Fruit fly (Drosophila melanogaster) whole organism, embryonic: Measurements from ENCODE around the gene CG14535.

ENCODE experiments used
- Antp ChIP-seq: fragments of 200-800 bp; sonication (Bioruptor generic); optimal IDR thresholded peaks from 3 replicates; lab custom pipeline; 2016; ENCODE audit warnings: missing biosample characterization, missing genetic modification characterization
- Asciz ChIP-seq: fragments of 200-800 bp; sonication (Bioruptor generic); optimal IDR thresholded peaks from 2 replicates; lab custom pipeline; 2017; ENCODE audit warnings: missing biosample characterization, mild to moderate bottlenecking, missing genetic modification characterization, missing genetic modification reagents
- CG10147 ChIP-seq: fragments of 200-800 bp; sonication (Bioruptor generic); optimal IDR thresholded peaks from 2 replicates; lab custom pipeline; 2019; ENCODE audit warnings: missing biosample characterization, mild to moderate bottlenecking, missing genetic modification characterization, moderate library complexity
- CG11247 ChIP-seq: fragments of 200-800 bp; sonication (Bioruptor generic); IDR thresholded peaks from 2 replicates; pipeline ENCODE4 v1.3.6; 2022; ENCODE audit warnings: missing biosample characterization, missing genetic modification characterization
- CG13624 ChIP-seq: fragments of 200-800 bp; sonication (Bioruptor generic); optimal IDR thresholded peaks from 2 replicates; lab custom pipeline; 2016; ENCODE audit warnings: missing biosample characterization, missing genetic modification characterization
- CG14965 ChIP-seq: fragments of 200-800 bp; sonication (Bioruptor generic); optimal IDR thresholded peaks from 2 replicates; lab custom pipeline; 2016; ENCODE audit warnings: missing biosample characterization, missing genetic modification characterization, borderline replicate concordance
- CG15479 ChIP-seq: fragments of 200-800 bp; sonication (Bioruptor generic); optimal IDR thresholded peaks from 3 replicates; lab custom pipeline; 2019; ENCODE audit warnings: missing biosample characterization, mild to moderate bottlenecking, missing genetic modification characterization, moderate library complexity
- CG15514 ChIP-seq: fragments of 200-800 bp; sonication (Bioruptor generic); optimal IDR thresholded peaks from 3 replicates; lab custom pipeline; 2017; ENCODE audit warnings: missing biosample characterization, missing genetic modification characterization, mild to moderate bottlenecking, moderate library complexity, missing genetic modification reagents
- CG17385 ChIP-seq: fragments of 200-800 bp; sonication (Bioruptor generic); optimal IDR thresholded peaks from 3 replicates; lab custom pipeline; 2018; ENCODE audit warnings: missing biosample characterization, mild to moderate bottlenecking, missing genetic modification characterization
- CG18476 ChIP-seq: fragments of 200-800 bp; sonication (Bioruptor generic); optimal IDR thresholded peaks from 2 replicates; lab custom pipeline; 2016; ENCODE audit warnings: missing biosample characterization, mild to moderate bottlenecking, missing genetic modification characterization
- CG31388 ChIP-seq: fragments of 200-800 bp; sonication (Bioruptor generic); optimal IDR thresholded peaks from 2 replicates; lab custom pipeline; 2016; ENCODE audit warnings: missing biosample characterization, missing genetic modification characterization
- CG4617 ChIP-seq: fragments of 200-800 bp; sonication (Bioruptor generic); optimal IDR thresholded peaks from 3 replicates; lab custom pipeline; 2016; ENCODE audit warnings: missing biosample characterization, missing genetic modification characterization, borderline replicate concordance
- CG4707 ChIP-seq: fragments of 200-800 bp; sonication (Bioruptor generic); optimal IDR thresholded peaks from 2 replicates; lab custom pipeline; 2018; ENCODE audit warnings: missing biosample characterization, mild to moderate bottlenecking, missing genetic modification characterization, moderate library complexity
- CG6175 ChIP-seq: fragments of 200-800 bp; sonication (Bioruptor generic); IDR thresholded peaks from 3 replicates; pipeline ENCODE4 v1.3.6; 2022; ENCODE audit warnings: missing biosample characterization, missing genetic modification characterization
- CG6654 ChIP-seq: fragments of 200-800 bp; sonication (Bioruptor generic); optimal IDR thresholded peaks from 2 replicates; lab custom pipeline; 2017; ENCODE audit warnings: missing biosample characterization, mild to moderate bottlenecking, missing genetic modification characterization
- CG6813 ChIP-seq: fragments of 200-800 bp; sonication (Bioruptor generic); optimal IDR thresholded peaks from 2 replicates; lab custom pipeline; 2017; ENCODE audit warnings: missing biosample characterization, missing genetic modification characterization, mild to moderate bottlenecking, moderate library complexity, missing genetic modification reagents
- CG7372 ChIP-seq: fragments of 200-800 bp; sonication (Bioruptor generic); IDR thresholded peaks from 2 replicates; pipeline ENCODE4 v1.3.6; 2022; ENCODE audit warnings: missing biosample characterization, missing genetic modification characterization
- CG7556 ChIP-seq: fragments of 200-800 bp; sonication (Bioruptor generic); optimal IDR thresholded peaks from 2 replicates; lab custom pipeline; 2017; ENCODE audit warnings: missing biosample characterization, mild to moderate bottlenecking, missing genetic modification characterization
- CG7928 ChIP-seq: fragments of 200-800 bp; sonication (Bioruptor generic); optimal IDR thresholded peaks from 2 replicates; lab custom pipeline; 2017; ENCODE audit warnings: missing biosample characterization, mild to moderate bottlenecking, missing genetic modification characterization
- CG9609 ChIP-seq: fragments of 200-800 bp; sonication (Bioruptor generic); optimal IDR thresholded peaks from 3 replicates; lab custom pipeline; 2016; ENCODE audit warnings: missing biosample characterization, missing genetic modification characterization
- CTCF ChIP-seq: fragments of 200-800 bp; sonication (Bioruptor generic); optimal IDR thresholded peaks from 2 replicates; lab custom pipeline; 2017; ENCODE audit warnings: missing biosample characterization, mild to moderate bottlenecking, missing genetic modification characterization, moderate library complexity
- Camta ChIP-seq: fragments of 200-800 bp; sonication (Bioruptor generic); optimal IDR thresholded peaks from 2 replicates; lab custom pipeline; 2016; ENCODE audit warnings: missing biosample characterization, missing genetic modification characterization
- Dfd ChIP-seq, 2 experiments: fragments of >200 bp; optimal IDR thresholded peaks; 2 replicates each; lab custom pipeline; 2017; ENCODE audit warnings: missing biosample characterization in 2 of 2, missing genetic modification characterization in 2 of 2
- Dll ChIP-seq: fragments of 200-800 bp; sonication (Bioruptor generic); IDR thresholded peaks from 4 replicates; pipeline ENCODE4 v1.3.6; 2022; ENCODE audit warnings: missing biosample characterization, missing genetic modification characterization; ENCODE audit not compliant: partially characterized antibody
- Hr39 ChIP-seq: fragments of >200 bp; optimal IDR thresholded peaks from 2 replicates; lab custom pipeline; 2017
- Optix ChIP-seq: fragments of 200-800 bp; sonication (Bioruptor generic); IDR thresholded peaks from 3 replicates; pipeline ENCODE4 v1.3.6; 2022; ENCODE audit warnings: missing biosample characterization, missing genetic modification characterization
- Sox102F ChIP-seq: fragments of 200-800 bp; sonication (Bioruptor generic); optimal IDR thresholded peaks from 2 replicates; lab custom pipeline; 2018; ENCODE audit warnings: missing biosample characterization, mild to moderate bottlenecking, missing genetic modification characterization, moderate library complexity
- Spps ChIP-seq: fragments of 200-800 bp; sonication (Bioruptor generic); optimal IDR thresholded peaks from 2 replicates; lab custom pipeline; 2018; ENCODE audit warnings: missing biosample characterization, mild to moderate bottlenecking, missing genetic modification characterization
- Taf1 ChIP-seq: fragments of 200-800 bp; sonication (Bioruptor generic); IDR thresholded peaks from 2 replicates; pipeline ENCODE4 v1.3.6; 2022; ENCODE audit warnings: missing biosample characterization, missing genetic modification characterization
- br ChIP-seq: fragments of >200 bp; optimal IDR thresholded peaks from 2 replicates; lab custom pipeline; 2017
- chif ChIP-seq, 2 experiments: fragments of 200-800 bp; sonication (Bioruptor generic); optimal IDR thresholded peaks; 3 replicates each; lab custom pipeline; 2016; ENCODE audit warnings: missing biosample characterization in 2 of 2, missing genetic modification characterization in 2 of 2
- esg ChIP-seq: fragments of 200-800 bp; sonication (Bioruptor generic); conservative IDR thresholded peaks from 2 replicates; pipeline ENCODE4 v1.3.6; 2022; ENCODE audit warnings: missing biosample characterization, missing genetic modification characterization
- gcm ChIP-seq: fragments of 200-800 bp; sonication (Bioruptor generic); optimal IDR thresholded peaks from 2 replicates; lab custom pipeline; 2019; ENCODE audit warnings: missing biosample characterization, mild to moderate bottlenecking, missing genetic modification characterization, moderate library complexity
- gem ChIP-seq: fragments of 200-800 bp; sonication (Bioruptor generic); optimal IDR thresholded peaks from 2 replicates; lab custom pipeline; 2019; ENCODE audit warnings: missing biosample characterization, mild to moderate bottlenecking, missing genetic modification characterization, moderate library complexity
- gro ChIP-seq: fragments of 200-800 bp; sonication (Bioruptor generic); optimal IDR thresholded peaks from 2 replicates; lab custom pipeline; 2016; ENCODE audit warnings: missing biosample characterization, missing genetic modification characterization
- ind ChIP-seq: fragments of 200-800 bp; sonication (Bioruptor generic); optimal IDR thresholded peaks from 3 replicates; lab custom pipeline; 2016; ENCODE audit warnings: missing biosample characterization, missing genetic modification characterization
- maf-S ChIP-seq: fragments of 200-800 bp; sonication (Bioruptor generic); optimal IDR thresholded peaks from 2 replicates; lab custom pipeline; 2016; ENCODE audit warnings: missing biosample characterization, missing genetic modification characterization
- nau ChIP-seq: fragments of 200-800 bp; sonication (Bioruptor generic); optimal IDR thresholded peaks from 3 replicates; lab custom pipeline; 2017; ENCODE audit warnings: missing biosample characterization, mild to moderate bottlenecking, missing genetic modification characterization, missing genetic modification reagents
- nmo ChIP-seq: fragments of 200-800 bp; sonication (Bioruptor generic); optimal IDR thresholded peaks from 2 replicates; lab custom pipeline; 2018; ENCODE audit warnings: missing biosample characterization, mild to moderate bottlenecking, missing genetic modification characterization, moderate library complexity
- rib ChIP-seq: fragments of 200-800 bp; sonication (Bioruptor generic); IDR thresholded peaks from 2 replicates; pipeline ENCODE4 v1.3.6; 2022; ENCODE audit warnings: missing biosample characterization, missing genetic modification characterization
- sc ChIP-seq, 3 experiments: fragments of >200 bp in 2 of 3; fragments of 200-800 bp in 1 of 3; sonication (Bioruptor generic) in 1 of 3; optimal IDR thresholded peaks; 2 replicates in 2 of 3; 3 replicates in 1 of 3; lab custom pipeline; 2017; ENCODE audit warnings: mild to moderate bottlenecking in 1 of 3, missing biosample characterization in 1 of 3, missing genetic modification characterization in 1 of 3, missing genetic modification reagents in 1 of 3
- sens ChIP-seq: fragments of 200-800 bp; sonication (Bioruptor generic); peaks from one replicate; lab custom pipeline; 2016; ENCODE audit warnings: missing biosample characterization, missing genetic modification characterization
- sim ChIP-seq: fragments of 200-800 bp; sonication (Bioruptor generic); IDR thresholded peaks from 2 replicates; pipeline ENCODE4 v1.3.6; 2022; ENCODE audit warnings: missing biosample characterization, missing genetic modification characterization
- sisA ChIP-seq: fragments of 200-800 bp; sonication (Bioruptor generic); IDR thresholded peaks from 2 replicates; pipeline ENCODE4 v1.3.6; 2022; ENCODE audit warnings: missing biosample characterization, missing genetic modification characterization
- sna ChIP-seq: fragments of 200-800 bp; sonication (Bioruptor generic); IDR thresholded peaks from 2 replicates; pipeline ENCODE4 v1.3.6; 2022; ENCODE audit warnings: missing biosample characterization, missing genetic modification characterization; ENCODE audit not compliant: partially characterized antibody
- sqz ChIP-seq: fragments of 200-800 bp; sonication (Bioruptor generic); optimal IDR thresholded peaks from 3 replicates; lab custom pipeline; 2018; ENCODE audit warnings: missing biosample characterization, mild to moderate bottlenecking, missing genetic modification characterization
- tna ChIP-seq: fragments of 200-800 bp; sonication (Bioruptor generic); IDR thresholded peaks from 2 replicates; pipeline ENCODE4 v1.3.6; 2022; ENCODE audit warnings: missing biosample characterization, missing genetic modification characterization; ENCODE audit not compliant: partially characterized antibody
- wor ChIP-seq: fragments of 200-800 bp; sonication (Bioruptor generic); IDR thresholded peaks from 2 replicates; pipeline ENCODE4 v1.3.6; 2022; ENCODE audit warnings: missing biosample characterization, missing genetic modification characterization
- yki ChIP-seq: fragments of >200 bp; optimal IDR thresholded peaks from 3 replicates; lab custom pipeline; 2018
- zf30C ChIP-seq: fragments of 200-800 bp; sonication (Bioruptor generic); optimal IDR thresholded peaks from 3 replicates; lab custom pipeline; 2018; ENCODE audit warnings: missing biosample characterization, mild to moderate bottlenecking, missing genetic modification characterization

CG14535 gene

dm6 chr2L:7799804-7800433 is 55.4 kb downstream of the CG14535 start, which contains the start of the genes Herp and r2d2 (continued):
- peak; percentile 86 for TF ChIP-seq CG11247 (GFP tag; lab: Robert Waterston, UW)
- peak; percentile 93 for TF ChIP-seq gem (tag; lab: Kevin White, UChicago)
- TF ChIP-seq esg (GFP tag; lab: Robert Waterston, UW) = peak; percentile 90
- TF ChIP-seq br (lab: Kevin White, UChicago) = no peak
- peak; percentile 71 for TF ChIP-seq gcm (GFP tag; lab: Kevin White, UChicago)
- peak; percentile 54 for TF ChIP-seq CG14965
- peak; percentile 94 for TF ChIP-seq CG9609
- TF ChIP-seq CG4707 = peak; percentile 50
- TF ChIP-seq CG7928 = peak; percentile 79
- TF ChIP-seq wor (GFP tag; lab: Robert Waterston, UW) = peak; percentile 84
- TF ChIP-seq maf-S (GFP tag; lab: Kevin White, UChicago) = peak; percentile 93
- peak; percentile 81 for TF ChIP-seq Taf1 (GFP tag; lab: Robert Waterston, UW)
- peak; percentile 93 for TF ChIP-seq nmo (GFP tag; lab: Kevin White, UChicago)
- peak; percentile 64 for TF ChIP-seq CG6813 (GFP tag; lab: Kevin White, UChicago)
- TF ChIP-seq Camta (GFP tag; lab: Kevin White, UChicago) = peak; percentile 94
- peak; percentile 92 for TF ChIP-seq CG7372
- no peak for TF ChIP-seq zf30C (GFP tag; lab: Kevin White, UChicago)
- peak; percentile 62 for TF ChIP-seq Asciz (GFP tag; lab: Kevin White, UChicago)
- TF ChIP-seq CG6175 (GFP tag; lab: Robert Waterston, UW) = peak; percentile 84
- no peak; the same call in 1 of the 2 replicates for TF ChIP-seq tna (GFP tag; lab: Robert Waterston, UW)
- peak; percentile 69 for TF ChIP-seq Spps (tag; lab: Kevin White, UChicago)
- TF ChIP-seq Sox102F = no peak
- TF ChIP-seq CTCF (GFP tag; lab: Kevin White, UChicago) = peak; percentile 36
- no peak for TF ChIP-seq yki (lab: Kevin White, UChicago)
- peak; percentile 88 for TF ChIP-seq Optix (GFP tag; lab: Robert Waterston, UW)
- TF ChIP-seq sim (GFP tag; lab: Robert Waterston, UW) = no peak
- peak; percentile 96 for TF ChIP-seq Antp (GFP tag; lab: Kevin White, UChicago)
- peak; percentile 98 for TF ChIP-seq sens
- TF ChIP-seq CG15479 (GFP tag; lab: Kevin White, UChicago) = peak; percentile 79
- no peak for TF ChIP-seq Hr39 (lab: Kevin White, UChicago)
- peak; percentile 86 for TF ChIP-seq rib (GFP tag; lab: Robert Waterston, UW)
- no peak for TF ChIP-seq sc (optimal IDR thresholded peaks at IDR 0.05; lab: Kevin White, UChicago)
- TF ChIP-seq sc (GFP tag; optimal IDR thresholded peaks at IDR 0.05; lab: Kevin White, UChicago) = peak; percentile 58
- TF ChIP-seq CG6654 (GFP tag; lab: Kevin White, UChicago) = peak; percentile 66
- TF ChIP-seq CG4617 (GFP tag; lab: Kevin White, UChicago) = peak; percentile 93
- TF ChIP-seq CG17385 = peak; percentile 83
- TF ChIP-seq CG18476 (GFP tag; lab: Kevin White, UChicago) = peak; percentile 73
- TF ChIP-seq sna (GFP tag; lab: Robert Waterston, UW) = peak; percentile 80
- peak; percentile 87 for TF ChIP-seq CG7556 (GFP tag; lab: Kevin White, UChicago)
- TF ChIP-seq CG15514 = peak; percentile 88
- peak; percentile 90 to 93 for TF ChIP-seq chif (GFP tag; optimal IDR thresholded peaks at IDR 0.05; lab: Kevin White, UChicago)
- no peak for TF ChIP-seq Dfd (GFP tag; optimal IDR thresholded peaks at IDR 0.05; lab: Kevin White, UChicago)
- peak; percentile 90 for TF ChIP-seq sisA (GFP tag; lab: Robert Waterston, UW)
- TF ChIP-seq ind (GFP tag; lab: Kevin White, UChicago) = peak; percentile 93
- TF ChIP-seq CG31388 = peak; percentile 75
- peak; percentile 93 for TF ChIP-seq Dll (GFP tag; lab: Robert Waterston, UW)
- TF ChIP-seq sqz = peak; percentile 75
- TF ChIP-seq CG10147 (GFP tag; lab: Kevin White, UChicago) = peak; percentile 86
- TF ChIP-seq nau (GFP tag; lab: Kevin White, UChicago) = peak; percentile 84
- peak; percentile 97 for TF ChIP-seq CG13624
- TF ChIP-seq gro = peak; percentile 95
